Worm (Caenorhabditis elegans) whole organism, late embryonic: ENCODE measurements around the gene Y49F6C.6.

Experiments used
- C38D4.7 ChIP-seq: fragments of 200-800 bp; sonication (Bioruptor generic); optimal IDR thresholded peaks from 2 replicates; lab custom pipeline; 2018; ENCODE audit warnings: mild to moderate bottlenecking, missing genetic modification characterization, moderate library complexity, missing compliant biosample characterization
- K02D7.2 ChIP-seq: sonication (generic microtip); optimal IDR thresholded peaks from 2 replicates; lab custom pipeline; 2017; ENCODE audit warnings: mild to moderate bottlenecking, missing genetic modification characterization, missing compliant biosample characterization
- T23F11.4 ChIP-seq: fragments of 200-800 bp; sonication (Bioruptor generic); optimal IDR thresholded peaks from 2 replicates; lab custom pipeline; 2018; ENCODE audit warnings: mild to moderate bottlenecking, missing genetic modification characterization, missing compliant biosample characterization
- ama-1 ChIP-seq: fragments of 150-350 bp; optimal IDR thresholded peaks from 2 replicates; lab custom pipeline; 2014
- ceh-19 ChIP-seq: fragments of 200-800 bp; sonication (Bioruptor generic); optimal IDR thresholded peaks from 2 replicates; lab custom pipeline; 2018; ENCODE audit warnings: mild to moderate bottlenecking, missing genetic modification characterization, missing compliant biosample characterization
- ceh-24 ChIP-seq: sonication (generic microtip); optimal IDR thresholded peaks from 2 replicates; lab custom pipeline; 2016; ENCODE audit warnings: mild to moderate bottlenecking, missing genetic modification characterization, missing compliant biosample characterization
- ceh-31 ChIP-seq: sonication (generic microtip); optimal IDR thresholded peaks from 2 replicates; lab custom pipeline; 2016; ENCODE audit warnings: missing genetic modification characterization, missing compliant biosample characterization
- ceh-34 ChIP-seq: sonication (generic microtip); optimal IDR thresholded peaks from 2 replicates; lab custom pipeline; 2016; ENCODE audit warnings: mild to moderate bottlenecking, missing genetic modification characterization, missing compliant biosample characterization
- ceh-48 ChIP-seq: sonication (generic microtip); optimal IDR thresholded peaks from 2 replicates; lab custom pipeline; 2016; ENCODE audit warnings: missing genetic modification characterization, inconsistent platforms, missing compliant biosample characterization
- dmd-4 ChIP-seq: sonication (generic microtip); optimal IDR thresholded peaks from 2 replicates; lab custom pipeline; 2016; ENCODE audit warnings: borderline replicate concordance, missing genetic modification characterization, missing compliant biosample characterization
- elt-2 ChIP-seq: sonication (generic microtip); optimal IDR thresholded peaks from 2 replicates; lab custom pipeline; 2016; ENCODE audit warnings: missing genetic modification reagents, missing genetic modification characterization, missing compliant biosample characterization
- eyg-1 ChIP-seq: sonication (generic microtip); optimal IDR thresholded peaks from 2 replicates; lab custom pipeline; 2016; ENCODE audit warnings: missing genotype, missing genetic modification characterization, missing compliant biosample characterization
- fax-1 ChIP-seq: sonication (generic microtip); optimal IDR thresholded peaks from 2 replicates; lab custom pipeline; 2016; ENCODE audit warnings: missing genotype, missing genetic modification characterization, missing compliant biosample characterization
- fkh-10 ChIP-seq: fragments of 150-350 bp; optimal IDR thresholded peaks from 2 replicates; lab custom pipeline; 2014; ENCODE audit warnings: missing biosample characterization, missing genetic modification reagents, missing genetic modification characterization
- gmeb-2 ChIP-seq: sonication (generic microtip); optimal IDR thresholded peaks from 2 replicates; lab custom pipeline; 2016; ENCODE audit warnings: missing genetic modification characterization, inconsistent platforms, missing compliant biosample characterization
- hlh-8 ChIP-seq: sonication (generic microtip); optimal IDR thresholded peaks from 2 replicates; lab custom pipeline; 2016; ENCODE audit warnings: missing genotype, missing genetic modification characterization, missing compliant biosample characterization
- lim-6 ChIP-seq: sonication (generic microtip); optimal IDR thresholded peaks from 2 replicates; lab custom pipeline; 2016; ENCODE audit warnings: missing genetic modification characterization, missing compliant biosample characterization
- mec-3 ChIP-seq: sonication (generic microtip); optimal IDR thresholded peaks from 2 replicates; lab custom pipeline; 2016; ENCODE audit warnings: borderline replicate concordance, missing genetic modification characterization, missing compliant biosample characterization
- nfya-1 ChIP-seq: sonication (generic microtip); optimal IDR thresholded peaks from 2 replicates; lab custom pipeline; 2017; ENCODE audit warnings: missing genetic modification characterization, mild to moderate bottlenecking, missing compliant biosample characterization, antibody characterized with exemption, moderate library complexity
- odd-2 ChIP-seq: sonication (generic microtip); optimal IDR thresholded peaks from 2 replicates; lab custom pipeline; 2017; ENCODE audit warnings: antibody characterized with exemption, mild to moderate bottlenecking, missing genetic modification characterization, missing compliant biosample characterization
- pag-3 ChIP-seq: sonication (generic microtip); optimal IDR thresholded peaks from 2 replicates; lab custom pipeline; 2016; ENCODE audit warnings: missing compliant biosample characterization, missing genetic modification characterization, borderline replicate concordance
- pat-9 ChIP-seq: fragments of 200-800 bp; sonication (Bioruptor generic); optimal IDR thresholded peaks from 2 replicates; lab custom pipeline; 2018; ENCODE audit warnings: mild to moderate bottlenecking, missing genetic modification characterization, moderate library complexity, missing compliant biosample characterization
- pha-2 ChIP-seq: sonication (generic microtip); optimal IDR thresholded peaks from 2 replicates; lab custom pipeline; 2017; ENCODE audit warnings: mild to moderate bottlenecking, missing genetic modification characterization, missing compliant biosample characterization
- pha-4 ChIP-seq: fragments of 150-350 bp; optimal IDR thresholded peaks from 2 replicates; lab custom pipeline; 2018; ENCODE audit warnings: missing biosample characterization, missing genetic modification reagents, missing genetic modification characterization
- pqm-1 ChIP-seq: sonication (generic microtip); optimal IDR thresholded peaks from 2 replicates; lab custom pipeline; 2016; ENCODE audit warnings: missing genetic modification characterization, missing compliant biosample characterization
- ref-2 ChIP-seq: sonication (generic microtip); optimal IDR thresholded peaks from 2 replicates; lab custom pipeline; 2016; ENCODE audit warnings: missing genetic modification characterization, missing compliant biosample characterization
- rnt-1 ChIP-seq: sonication (generic microtip); optimal IDR thresholded peaks from 2 replicates; lab custom pipeline; 2016; ENCODE audit warnings: missing genetic modification characterization, missing compliant biosample characterization
- sdc-2 ChIP-seq: sonication (generic microtip); optimal IDR thresholded peaks from 2 replicates; lab custom pipeline; 2016; ENCODE audit warnings: missing genotype, missing genetic modification characterization, missing compliant biosample characterization
- sox-2 ChIP-seq: fragments of 200-800 bp; sonication (Bioruptor generic); IDR thresholded peaks from 2 replicates; pipeline ENCODE4 v1.3.6; 2022; ENCODE audit warnings: missing genetic modification reagents, missing genetic modification characterization, missing compliant biosample characterization
- sox-4 ChIP-seq: sonication (generic microtip); optimal IDR thresholded peaks from 2 replicates; lab custom pipeline; 2017; ENCODE audit warnings: mild to moderate bottlenecking, missing genetic modification characterization, inconsistent platforms, missing compliant biosample characterization
- unc-3 ChIP-seq, 2 experiments: fragments of 200-800 bp in 1 of 2; sonication (Bioruptor generic) in 1 of 2; sonication (generic microtip) in 1 of 2; conservative IDR thresholded peaks in 1 of 2; optimal IDR thresholded peaks in 1 of 2; 2 replicates each; pipeline versions ENCODE4 v1.3.6 to Lab custom; 2016 to 2022; ENCODE audit warnings: missing compliant biosample characterization in 2 of 2, missing genetic modification characterization in 2 of 2, missing genetic modification reagents in 1 of 2
- unc-42 ChIP-seq: sonication (generic microtip); optimal IDR thresholded peaks from 2 replicates; lab custom pipeline; 2016; ENCODE audit warnings: missing genotype, missing genetic modification characterization, missing compliant biosample characterization
- unc-55 ChIP-seq: sonication (generic microtip); optimal IDR thresholded peaks from 2 replicates; lab custom pipeline; 2017; ENCODE audit warnings: missing biosample characterization, missing genetic modification reagents, missing genetic modification characterization
- unc-86 ChIP-seq: sonication (generic microtip); optimal IDR thresholded peaks from 2 replicates; lab custom pipeline; 2016; ENCODE audit warnings: missing genetic modification characterization, missing compliant biosample characterization
- zip-5 ChIP-seq: sonication (generic microtip); optimal IDR thresholded peaks from 2 replicates; lab custom pipeline; 2016; ENCODE audit warnings: missing genetic modification characterization, missing compliant biosample characterization

The Y49F6C.6 gene

DNA sequence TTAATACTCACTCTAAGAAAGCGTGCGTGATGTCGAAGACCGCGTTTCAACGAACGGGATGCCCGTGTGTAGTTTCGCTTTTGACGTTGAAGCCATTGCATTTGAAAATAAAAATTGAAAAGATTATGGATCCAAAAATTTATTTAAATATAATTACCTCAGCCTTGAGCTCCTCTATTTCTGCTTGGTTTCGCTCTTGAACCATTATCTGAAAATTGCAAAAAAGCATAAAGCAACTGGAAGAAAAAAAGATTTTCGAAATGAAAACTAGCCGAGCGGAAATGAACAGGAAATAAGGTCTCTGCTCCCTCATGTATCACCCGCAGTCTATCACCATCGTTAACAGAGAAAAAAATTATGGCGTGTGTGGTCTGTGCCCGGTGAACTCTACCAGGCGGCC lies at the start of gene Y49F6C.6:
Y49F6C.6 (minus strand) TSS at position 101 of the 400 bp plus-strand sequence.
- no peak for TF ChIP-seq ama-1 (lab: Kevin White, UChicago)
- TF ChIP-seq ceh-19 (GFP tag; lab: Kevin White, UChicago): no peak
- no peak for TF ChIP-seq odd-2
- TF ChIP-seq C38D4.7 (GFP tag; lab: Kevin White, UChicago): no peak
- TF ChIP-seq fkh-10 (GFP tag; lab: Kevin White, UChicago): no peak
- TF ChIP-seq pha-2 (tag; lab: Kevin White, UChicago): no peak
- no peak for TF ChIP-seq gmeb-2 (tag; lab: Kevin White, UChicago)
- no peak for TF ChIP-seq fax-1 (tag; lab: Kevin White, UChicago)
- TF ChIP-seq eyg-1 (tag; lab: Kevin White, UChicago): no peak
- TF ChIP-seq pag-3: no peak
- TF ChIP-seq unc-55 (GFP tag; lab: Kevin White, UChicago): no peak
- TF ChIP-seq unc-42 (tag; lab: Kevin White, UChicago): no peak
- TF ChIP-seq mec-3 (tag; lab: Kevin White, UChicago): no peak

DNA sequence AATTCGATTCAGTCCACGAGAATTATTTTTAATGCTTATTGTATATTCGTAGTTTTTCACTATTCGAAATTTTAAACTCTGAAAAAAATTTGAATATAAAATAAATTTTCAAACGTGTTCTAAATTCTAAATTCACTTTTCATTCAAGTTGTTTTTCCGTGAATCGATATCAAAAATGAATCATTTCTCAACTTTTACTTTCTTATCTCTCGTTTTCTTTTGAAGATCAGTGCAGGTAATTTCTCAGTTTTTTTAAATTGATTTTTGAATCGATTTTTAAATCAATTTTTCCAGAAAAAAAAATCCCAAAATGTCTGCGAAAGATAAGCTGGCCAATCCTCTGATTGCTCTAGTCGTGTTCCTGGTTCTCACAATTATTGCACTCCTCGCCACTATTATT lies 49.5 kb upstream of the Y49F6C.6 start, which contains the start of gene nep-6:
nep-6 (plus strand) TSS at position 301 of the 400 bp plus-strand sequence.
- TF ChIP-seq sox-2 (GFP tag; lab: Robert Waterston, UW) (no peak), hlh-8 (tag; lab: Kevin White, UChicago) (no peak), ceh-19 (GFP tag; lab: Kevin White, UChicago) (no peak), rnt-1 (tag; lab: Kevin White, UChicago) (no peak), pag-3 (no peak), elt-2 (tag; lab: Kevin White, UChicago) (no peak), ama-1 (lab: Kevin White, UChicago) (no peak), dmd-4 (tag; lab: Kevin White, UChicago) (no peak)

DNA sequence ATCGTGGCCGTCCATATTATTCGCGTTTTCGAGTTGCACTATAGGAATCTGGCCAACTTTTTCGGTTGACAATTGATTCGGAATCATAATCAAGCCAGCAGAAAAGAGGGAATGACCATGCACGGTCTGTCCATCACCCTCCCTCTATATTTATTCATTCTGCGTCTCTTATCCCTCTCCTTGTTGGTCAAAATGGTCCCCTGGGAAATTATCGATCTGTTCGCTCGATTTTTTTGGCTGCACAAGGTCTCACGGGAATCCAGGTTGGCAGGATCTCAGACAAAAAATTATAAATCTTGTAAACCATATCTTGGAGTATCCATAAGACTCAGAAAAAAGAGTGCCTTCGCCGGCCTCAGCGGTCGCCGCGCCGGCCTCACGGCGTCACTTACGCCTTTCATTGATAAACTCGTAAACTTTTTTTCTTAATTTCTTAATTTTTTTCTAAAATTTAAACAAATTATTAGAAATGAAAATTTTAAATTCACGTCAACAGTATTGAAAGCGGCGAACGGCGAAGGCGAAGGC lies 47.4 kb upstream of the Y49F6C.6 start, which contains the start of the genes F18A12.7 and F18A12.2:
F18A12.7 (minus strand) TSS at position 101 of the 528 bp plus-strand sequence.
F18A12.2 (plus strand) TSS at position 478 of the 528 bp plus-strand sequence.
- TF ChIP-seq K02D7.2 (tag; lab: Kevin White, UChicago) (no peak), pag-3 (no peak), sox-2 (GFP tag; lab: Robert Waterston, UW) (no peak), sox-4 (no peak), pqm-1 (tag; lab: Kevin White, UChicago) (no peak), pat-9 (no peak), odd-2 (no peak), ceh-34 (tag; lab: Kevin White, UChicago) (no peak), ama-1 (lab: Kevin White, UChicago) (no peak), ref-2 (tag; lab: Kevin White, UChicago) (no peak), ceh-48 (tag; lab: Kevin White, UChicago) (no peak), unc-86 (no peak), ceh-24 (tag; lab: Kevin White, UChicago) (no peak)

DNA sequence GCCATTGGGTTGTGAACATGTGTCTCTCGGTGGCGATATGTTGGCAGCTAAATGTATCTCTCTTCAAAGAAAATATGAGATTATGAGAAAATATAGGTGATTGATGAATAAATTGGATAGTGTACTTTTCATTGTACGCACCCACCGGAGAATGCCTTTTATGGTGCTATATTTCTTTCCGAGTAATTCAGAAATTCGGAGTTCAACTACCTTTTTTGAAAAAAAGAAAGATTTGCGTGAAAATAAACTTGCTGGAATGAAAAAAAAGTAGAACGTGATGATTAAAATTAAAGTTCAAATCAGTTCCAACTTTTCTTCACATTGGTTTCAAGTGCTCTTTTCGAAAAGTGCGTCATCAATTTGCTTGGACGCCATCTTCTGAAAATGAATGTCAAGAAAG lies 36.5 kb upstream of the Y49F6C.6 start, which contains the start of gene nep-8:
nep-8 (plus strand) TSS at position 301 of the 400 bp plus-strand sequence.
- TF ChIP-seq zip-5 (tag; lab: Kevin White, UChicago) (no peak), ceh-34 (tag; lab: Kevin White, UChicago) (no peak), unc-55 (GFP tag; lab: Kevin White, UChicago) (no peak), hlh-8 (tag; lab: Kevin White, UChicago) (no peak), ceh-19 (GFP tag; lab: Kevin White, UChicago) (no peak), pha-4 (tag; lab: Kevin White, UChicago) (no peak), sdc-2 (no peak), elt-2 (tag; lab: Kevin White, UChicago) (no peak), nfya-1 (tag; lab: Kevin White, UChicago) (no peak), ceh-31 (tag; lab: Kevin White, UChicago) (no peak), rnt-1 (tag; lab: Kevin White, UChicago) (no peak), ama-1 (lab: Kevin White, UChicago) (no peak), T23F11.4 (GFP tag; lab: Kevin White, UChicago) (no peak), pat-9 (no peak), unc-3 (GFP tag; conservative IDR thresholded peaks at IDR 0.05; lab: Robert Waterston, UW) (no peak), unc-3 (tag; optimal IDR thresholded peaks at IDR 0.05; lab: Kevin White, UChicago) (no peak), lim-6 (no peak), ceh-24 (tag; lab: Kevin White, UChicago) (no peak), unc-42 (tag; lab: Kevin White, UChicago) (no peak)
